Worm (Caenorhabditis elegans) whole organism, L2 larva: ENCODE data around the gene sax-3.

Source experiments
- R02D3.7 ChIP-seq: fragments of 150-350 bp; optimal IDR thresholded peaks from 2 replicates; lab custom pipeline; 2014; ENCODE audit warnings: missing biosample characterization, missing genetic modification characterization
- ceh-82 ChIP-seq: fragments of 150-350 bp; optimal IDR thresholded peaks from 2 replicates; lab custom pipeline; 2014; ENCODE audit warnings: missing biosample characterization, missing genetic modification characterization
- lin-39 ChIP-seq: fragments of 150-350 bp; optimal IDR thresholded peaks from 2 replicates; lab custom pipeline; 2014; ENCODE audit warnings: missing biosample characterization, missing genetic modification reagents, missing genetic modification characterization
- nhr-6 ChIP-seq: fragments of 150-350 bp; optimal IDR thresholded peaks from 2 replicates; lab custom pipeline; 2014; ENCODE audit warnings: missing biosample characterization, missing genetic modification characterization
- unc-39 ChIP-seq: fragments of 150-350 bp; optimal IDR thresholded peaks from 2 replicates; lab custom pipeline; 2014; ENCODE audit warnings: missing biosample characterization, missing genetic modification characterization

- no peak for TF ChIP-seq R02D3.7
- no peak for TF ChIP-seq unc-39 (tag; lab: Kevin White, UChicago)
- TF ChIP-seq nhr-6 (tag; lab: Kevin White, UChicago): no peak
- TF ChIP-seq lin-39 (tag; lab: Kevin White, UChicago): no peak
- no peak for TF ChIP-seq ceh-82 (tag; lab: Kevin White, UChicago)
These were observed 25.9 kb downstream of the sax-3 start for ce11 chrX:3439823-3440222.
